Worm (Caenorhabditis elegans) whole organism, midembryonic: ENCODE data around the gene srxa-11.

ENCODE experiments used
- T22C8.4 ChIP-seq: fragments of 200-800 bp; sonication (Bioruptor generic); IDR thresholded peaks from 2 replicates; pipeline ENCODE4 v1.3.6; 2022; ENCODE audit warnings: missing genetic modification characterization, missing compliant biosample characterization
- cog-1 ChIP-seq: sonication (generic microtip); optimal IDR thresholded peaks from 2 replicates; lab custom pipeline; 2016; ENCODE audit warnings: missing genetic modification characterization, missing compliant biosample characterization
- flt-1 ChIP-seq: fragments of 200-800 bp; sonication (Bioruptor generic); IDR thresholded peaks from 2 replicates; pipeline ENCODE4 v1.3.6; 2022; ENCODE audit warnings: missing genetic modification characterization, missing compliant biosample characterization
- klf-2 ChIP-seq: fragments of 200-800 bp; sonication (Bioruptor generic); conservative IDR thresholded peaks from 2 replicates; pipeline ENCODE4 v1.3.6; 2022; ENCODE audit warnings: missing genetic modification reagents, missing genetic modification characterization, missing compliant biosample characterization
- med-1 ChIP-seq: sonication (generic microtip); optimal IDR thresholded peaks from 2 replicates; lab custom pipeline; 2017; ENCODE audit warnings: missing genetic modification characterization, mild to moderate bottlenecking, missing compliant biosample characterization, antibody characterized with exemption, missing genetic modification reagents; ENCODE audit not compliant: insufficient read depth
- ref-1 ChIP-seq: fragments of 200-800 bp; sonication (Bioruptor generic); conservative IDR thresholded peaks from 2 replicates; pipeline ENCODE4 v1.3.6; 2022; ENCODE audit warnings: missing genetic modification reagents, missing genetic modification characterization, missing compliant biosample characterization
- tab-1 ChIP-seq: fragments of 200-800 bp; sonication (Bioruptor generic); IDR thresholded peaks from 2 replicates; pipeline ENCODE4 v1.3.6; 2022; ENCODE audit warnings: missing genetic modification characterization, missing compliant biosample characterization
- ztf-29 ChIP-seq: fragments of 200-800 bp; sonication (Bioruptor generic); IDR thresholded peaks from 2 replicates; pipeline ENCODE4 v1.3.6; 2022; ENCODE audit warnings: missing genetic modification reagents, missing genetic modification characterization, missing compliant biosample characterization

- no peak for TF ChIP-seq tab-1 (GFP tag; lab: Robert Waterston, UW)
- no peak for TF ChIP-seq flt-1
- TF ChIP-seq ztf-29 (GFP tag; lab: Robert Waterston, UW): no peak
- no peak for TF ChIP-seq med-1 (GFP tag; lab: Kevin White, UChicago)
- TF ChIP-seq cog-1 (tag; lab: Kevin White, UChicago): no peak
- TF ChIP-seq ref-1 (GFP tag; lab: Robert Waterston, UW): no peak
- no peak for TF ChIP-seq klf-2 (GFP tag; lab: Robert Waterston, UW)
- no peak for TF ChIP-seq T22C8.4 (GFP tag; lab: Robert Waterston, UW)
Observed at ce11 chrV:13936850-13937249, 12.9 kb downstream of the srxa-11 start, which contains the start of gene srw-145.
